Worm (Caenorhabditis elegans) whole organism, L2 larva: ENCODE measurements around the gene Y45F10D.6.

ENCODE experiments used
- C34F6.9 ChIP-seq: fragments of 150-350 bp; optimal IDR thresholded peaks from 2 replicates; lab custom pipeline; 2014; ENCODE audit warnings: missing biosample characterization, missing genetic modification characterization
- F13H6.1 ChIP-seq: sonication (generic microtip); optimal IDR thresholded peaks from 2 replicates; lab custom pipeline; 2016; ENCODE audit warnings: missing genetic modification characterization, missing compliant biosample characterization
- R02D3.7 ChIP-seq: fragments of 150-350 bp; optimal IDR thresholded peaks from 2 replicates; lab custom pipeline; 2014; ENCODE audit warnings: missing biosample characterization, missing genetic modification characterization
- Y55F3AM.14 ChIP-seq: fragments of 200-800 bp; sonication (Bioruptor generic); optimal IDR thresholded peaks from 2 replicates; lab custom pipeline; 2018; ENCODE audit warnings: mild to moderate bottlenecking, missing genetic modification characterization, missing compliant biosample characterization
- ZK546.5 ChIP-seq: sonication (generic microtip); optimal IDR thresholded peaks from 2 replicates; lab custom pipeline; 2017; ENCODE audit warnings: missing biosample characterization, missing genetic modification characterization
- aly-2 ChIP-seq: fragments of 150-350 bp; optimal IDR thresholded peaks from 2 replicates; lab custom pipeline; 2014; ENCODE audit warnings: missing biosample characterization, missing genetic modification characterization
- ama-1 ChIP-seq: fragments of 150-350 bp; optimal IDR thresholded peaks from 2 replicates; lab custom pipeline; 2018; ENCODE audit warnings: inconsistent platforms
- blmp-1 ChIP-seq: sonication (generic microtip); optimal IDR thresholded peaks from 2 replicates; lab custom pipeline; 2017; ENCODE audit warnings: missing genetic modification characterization, mild to moderate bottlenecking, missing compliant biosample characterization, antibody characterized with exemption, moderate library complexity; ENCODE audit not compliant: insufficient read depth
- ceh-82 ChIP-seq: fragments of 150-350 bp; optimal IDR thresholded peaks from 2 replicates; lab custom pipeline; 2014; ENCODE audit warnings: missing biosample characterization, missing genetic modification characterization
- crh-2 ChIP-seq: sonication (generic microtip); optimal IDR thresholded peaks from 2 replicates; lab custom pipeline; 2017; ENCODE audit warnings: missing biosample characterization, missing genetic modification characterization
- fos-1 ChIP-seq: fragments of 150-350 bp; optimal IDR thresholded peaks from 2 replicates; lab custom pipeline; 2014; ENCODE audit warnings: missing biosample characterization, missing genetic modification characterization
- gmeb-1 ChIP-seq: fragments of 150-350 bp; optimal IDR thresholded peaks from 2 replicates; lab custom pipeline; 2014; ENCODE audit warnings: missing biosample characterization, missing genetic modification characterization
- lin-13 ChIP-seq: fragments of 150-350 bp; optimal IDR thresholded peaks from 2 replicates; lab custom pipeline; 2014; ENCODE audit warnings: missing biosample characterization, missing genetic modification reagents, missing genetic modification characterization
- lin-39 ChIP-seq: fragments of 150-350 bp; optimal IDR thresholded peaks from 2 replicates; lab custom pipeline; 2014; ENCODE audit warnings: missing biosample characterization, missing genetic modification reagents, missing genetic modification characterization
- lsy-2 ChIP-seq, 2 experiments: fragments of 150-350 bp in 1 of 2; sonication (generic microtip) in 1 of 2; optimal IDR thresholded peaks; 2 replicates each; lab custom pipeline; 2014 to 2017; ENCODE audit warnings: missing biosample characterization in 2 of 2, missing genetic modification characterization in 2 of 2
- mab-5 ChIP-seq: fragments of 150-350 bp; optimal IDR thresholded peaks from 2 replicates; lab custom pipeline; 2014; ENCODE audit warnings: missing biosample characterization, missing genetic modification characterization
- mdl-1 ChIP-seq, 2 experiments: fragments of 150-350 bp in 1 of 2; sonication (generic microtip) in 1 of 2; optimal IDR thresholded peaks; 2 replicates each; lab custom pipeline; 2017; ENCODE audit warnings: missing biosample characterization in 2 of 2, missing genetic modification characterization in 2 of 2
- nhr-10 ChIP-seq: sonication (generic microtip); optimal IDR thresholded peaks from 2 replicates; lab custom pipeline; 2017; ENCODE audit warnings: missing biosample characterization, missing genetic modification characterization
- nhr-12 ChIP-seq: fragments of 150-350 bp; optimal IDR thresholded peaks from 2 replicates; lab custom pipeline; 2014; ENCODE audit warnings: missing biosample characterization, missing genetic modification characterization
- nhr-129 ChIP-seq: fragments of 150-350 bp; optimal IDR thresholded peaks from 2 replicates; lab custom pipeline; 2014; ENCODE audit warnings: missing biosample characterization, missing genetic modification characterization
- nhr-21 ChIP-seq: fragments of 150-350 bp; optimal IDR thresholded peaks from 2 replicates; lab custom pipeline; 2014; ENCODE audit warnings: missing biosample characterization, missing genetic modification characterization
- nhr-23 ChIP-seq: fragments of 150-350 bp; optimal IDR thresholded peaks from 2 replicates; lab custom pipeline; 2014; ENCODE audit warnings: missing biosample characterization, missing genetic modification reagents, missing genetic modification characterization
- nhr-25 ChIP-seq: fragments of 150-350 bp; sonication (generic microtip); optimal IDR thresholded peaks from 3 replicates; lab custom pipeline; 2014; ENCODE audit warnings: missing biosample characterization, missing genetic modification characterization
- peb-1 ChIP-seq: fragments of 150-350 bp; optimal IDR thresholded peaks from 2 replicates; lab custom pipeline; 2014; ENCODE audit warnings: missing biosample characterization, missing genetic modification characterization
- sem-4 ChIP-seq: fragments of 150-350 bp; optimal IDR thresholded peaks from 2 replicates; lab custom pipeline; 2014; ENCODE audit warnings: missing biosample characterization, missing genetic modification reagents, missing genetic modification characterization
- snpc-4 ChIP-seq: fragments of 150-350 bp; optimal IDR thresholded peaks from 2 replicates; lab custom pipeline; 2014; ENCODE audit warnings: missing biosample characterization, missing genetic modification characterization
- unc-55 ChIP-seq: fragments of 150-350 bp; sonication (generic microtip); optimal IDR thresholded peaks from 3 replicates; lab custom pipeline; 2014; ENCODE audit warnings: missing biosample characterization, missing genetic modification reagents, missing genetic modification characterization
- unc-62 ChIP-seq: fragments of 150-350 bp; optimal IDR thresholded peaks from 2 replicates; lab custom pipeline; 2014; ENCODE audit warnings: missing biosample characterization, missing genetic modification reagents, missing genetic modification characterization
- ztf-1 ChIP-seq: fragments of 200-800 bp; sonication (Bioruptor generic); conservative IDR thresholded peaks from 2 replicates; pipeline ENCODE4 v1.3.6; 2022; ENCODE audit warnings: missing genetic modification characterization, missing compliant biosample characterization
- ztf-4 ChIP-seq: fragments of 150-350 bp; optimal IDR thresholded peaks from 2 replicates; lab custom pipeline; 2014; ENCODE audit warnings: missing biosample characterization, missing genetic modification characterization

Y45F10D.6 gene

DNA sequence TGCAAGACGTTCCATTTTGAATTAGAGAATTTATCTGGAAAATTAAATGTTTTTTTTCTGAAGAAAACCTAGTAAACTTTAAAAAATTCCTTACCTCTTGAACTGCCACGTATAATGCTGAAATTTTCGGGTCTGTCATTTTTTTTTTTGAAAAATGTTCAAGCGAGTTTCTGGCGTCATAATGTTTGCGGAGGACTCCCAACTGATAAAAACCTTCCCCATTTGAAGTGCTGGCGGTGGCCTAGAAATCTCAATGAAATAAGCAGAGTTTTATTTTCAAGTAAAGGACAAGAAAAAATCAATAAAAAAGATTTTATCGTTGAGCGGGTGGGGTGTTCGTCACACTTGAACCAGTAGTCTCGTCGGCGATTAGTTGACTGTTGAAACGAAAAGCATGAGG, 11.0 kb downstream of the Y45F10D.6 start, which contains the start of gene icap-1:
Gene icap-1, minus strand, starts transcription at position 272 of the 400 bp plus-strand sequence.
- peak; percentile 22 for TF ChIP-seq crh-2 (tag; lab: Kevin White, UChicago)
- peak; percentile 10 for TF ChIP-seq unc-55 (GFP tag; lab: Kevin White, UChicago)
- no peak for TF ChIP-seq Y55F3AM.14
- no peak for TF ChIP-seq ZK546.5 (tag; lab: Kevin White, UChicago)
- no peak for TF ChIP-seq R02D3.7
- peak; percentile 58 for TF ChIP-seq fos-1 (tag; lab: Kevin White, UChicago)

DNA sequence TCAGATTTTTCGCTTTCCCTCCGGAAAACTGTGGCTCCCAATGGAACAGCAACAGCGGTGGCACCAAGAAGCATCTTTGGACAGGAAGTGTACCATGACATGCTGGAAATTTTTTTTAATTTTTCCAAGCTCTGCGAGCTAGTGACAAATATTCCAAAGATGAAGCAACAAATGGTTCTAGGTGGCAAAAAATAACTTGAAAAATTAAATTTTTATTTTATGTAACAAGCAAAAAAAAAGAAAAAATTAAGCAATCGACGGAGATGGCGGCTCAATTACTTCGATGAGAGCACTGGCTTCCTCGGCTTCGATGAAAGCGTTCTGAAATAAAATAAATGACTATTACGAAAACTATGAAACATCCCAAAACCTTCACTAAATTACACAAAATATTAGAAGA, 12.2 kb downstream of the Y45F10D.6 start, which contains the start of gene lact-9:
Gene lact-9, minus strand, starts transcription at position 101 of the 400 bp plus-strand sequence.
- no peak for TF ChIP-seq F13H6.1
- no peak for TF ChIP-seq ztf-4 (tag; lab: Kevin White, UChicago)
- TF ChIP-seq sem-4 (tag; lab: Kevin White, UChicago), result no peak
- TF ChIP-seq aly-2, result no peak
- no peak for TF ChIP-seq blmp-1 (tag; lab: Kevin White, UChicago)
- no peak for TF ChIP-seq nhr-23 (tag; lab: Kevin White, UChicago)
- TF ChIP-seq mab-5, result no peak
- no peak for TF ChIP-seq ceh-82 (tag; lab: Kevin White, UChicago)
- no peak for TF ChIP-seq unc-62 (GFP tag; lab: Kevin White, UChicago)
- TF ChIP-seq, all 48 proteins: peak for 0

DNA sequence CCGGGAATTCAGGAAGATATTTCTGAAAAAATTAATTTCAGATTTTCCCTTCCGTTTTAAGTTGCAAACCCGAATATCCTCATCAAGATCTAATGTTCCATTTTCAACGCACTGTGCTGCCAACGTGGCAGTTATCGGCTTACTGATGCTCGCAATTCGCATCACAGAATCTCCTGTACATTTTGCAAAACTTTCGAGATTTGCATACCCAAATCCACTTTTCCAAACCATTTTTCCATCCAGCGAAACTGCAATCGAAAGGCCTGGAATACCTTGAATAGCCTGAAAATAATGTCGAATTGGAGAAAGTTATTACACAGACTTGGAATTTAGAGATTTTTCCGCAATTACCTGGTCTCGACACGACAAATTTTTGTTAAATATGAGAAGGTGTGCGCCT, 12.9 kb downstream of the Y45F10D.6 start:
- TF ChIP-seq peb-1 (tag; lab: Kevin White, UChicago), result no peak
- TF ChIP-seq ama-1, result peak; percentile 17
- peak; percentile 44 for TF ChIP-seq nhr-129 (tag; lab: Kevin White, UChicago)
- no peak for TF ChIP-seq nhr-10
- TF ChIP-seq, all 48 proteins: peak for 2

DNA sequence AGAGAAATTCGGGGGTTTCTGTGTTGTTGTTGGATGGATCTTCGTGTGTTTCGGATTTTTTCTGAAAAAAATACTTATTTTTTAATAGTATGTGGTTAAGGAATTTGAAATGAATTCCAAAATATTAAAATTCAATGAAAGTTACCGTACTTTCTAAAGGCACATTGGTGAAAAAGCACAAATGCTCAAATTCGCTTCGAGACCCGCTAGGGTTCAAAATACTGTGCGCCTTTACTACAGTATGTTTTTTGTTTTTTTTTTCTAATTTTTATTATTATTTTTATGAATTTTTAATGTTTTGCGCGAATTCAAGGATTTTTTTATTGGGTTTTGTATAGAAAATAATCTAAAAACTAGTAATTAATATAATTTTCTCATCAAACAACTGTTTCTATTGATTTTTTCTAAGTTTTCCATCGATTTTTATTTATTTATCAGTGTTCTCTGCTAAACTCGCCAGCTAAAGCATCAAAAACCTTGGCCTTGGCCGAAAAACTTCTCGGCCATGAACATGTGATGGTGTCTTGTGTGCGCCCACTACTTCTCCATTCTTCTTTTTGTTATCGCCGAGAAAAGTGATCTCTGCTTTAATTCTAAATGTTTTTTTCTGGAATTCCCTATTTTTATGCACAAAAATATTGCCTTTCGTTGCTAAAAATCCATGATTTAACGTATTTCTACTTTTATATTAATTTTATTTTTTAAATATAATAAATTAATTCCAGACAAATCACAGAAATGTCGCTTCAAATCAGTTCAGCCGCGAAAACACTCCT, 14.3 kb downstream of the Y45F10D.6 start, which contains the start of gene iscu-1:
Gene iscu-1, plus strand, starts transcription at position 726 of the 776 bp plus-strand sequence.
- TF ChIP-seq unc-55 (GFP tag; lab: Kevin White, UChicago), result peak; percentile 62
- TF ChIP-seq nhr-129 (tag; lab: Kevin White, UChicago), result peak; percentile 77
- no peak for TF ChIP-seq snpc-4 (tag; lab: Kevin White, UChicago)
- TF ChIP-seq crh-2 (tag; lab: Kevin White, UChicago), result peak; percentile 33
- TF ChIP-seq lin-39 (tag; lab: Kevin White, UChicago), result no peak
- TF ChIP-seq gmeb-1 (tag; lab: Kevin White, UChicago), result peak; percentile 12
- TF ChIP-seq lin-13 (GFP tag; lab: Kevin White, UChicago), result no peak
- peak in 1 of 2 experiments; percentile 76 for TF ChIP-seq lsy-2 (tag; optimal IDR thresholded peaks at IDR 0.05; lab: Kevin White, UChicago)
- peak; percentile 2 for TF ChIP-seq F13H6.1
- TF ChIP-seq C34F6.9 (tag; lab: Kevin White, UChicago), result peak; percentile 52

DNA sequence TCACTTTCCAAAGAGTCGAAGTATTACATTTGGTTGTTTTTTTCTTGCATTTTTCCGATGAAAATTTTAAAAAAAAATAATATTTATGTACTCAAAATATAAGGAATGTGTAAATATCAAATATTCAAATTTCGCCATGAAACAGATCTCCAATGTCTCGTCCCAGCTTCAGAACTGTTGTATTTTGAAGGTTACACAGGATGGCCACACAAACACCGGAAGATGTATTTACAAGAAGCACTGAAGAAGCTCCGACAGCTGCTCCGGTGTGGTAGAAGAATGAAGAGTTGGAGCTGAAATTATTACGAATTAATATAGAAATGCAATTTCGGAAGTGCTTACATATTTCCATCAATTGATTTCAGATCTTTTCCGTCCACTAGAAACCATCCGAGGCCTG, 15.4 kb downstream of the Y45F10D.6 start:
- TF ChIP-seq snpc-4 (tag; lab: Kevin White, UChicago) (no peak), mdl-1 (tag; optimal IDR thresholded peaks at IDR 0.05; lab: Kevin White, UChicago) (no peak), nhr-25 (no peak), lin-13 (GFP tag; lab: Kevin White, UChicago) (no peak), nhr-12 (tag; lab: Kevin White, UChicago) (no peak), ztf-1 (GFP tag; lab: Robert Waterston, UW) (no peak)

DNA sequence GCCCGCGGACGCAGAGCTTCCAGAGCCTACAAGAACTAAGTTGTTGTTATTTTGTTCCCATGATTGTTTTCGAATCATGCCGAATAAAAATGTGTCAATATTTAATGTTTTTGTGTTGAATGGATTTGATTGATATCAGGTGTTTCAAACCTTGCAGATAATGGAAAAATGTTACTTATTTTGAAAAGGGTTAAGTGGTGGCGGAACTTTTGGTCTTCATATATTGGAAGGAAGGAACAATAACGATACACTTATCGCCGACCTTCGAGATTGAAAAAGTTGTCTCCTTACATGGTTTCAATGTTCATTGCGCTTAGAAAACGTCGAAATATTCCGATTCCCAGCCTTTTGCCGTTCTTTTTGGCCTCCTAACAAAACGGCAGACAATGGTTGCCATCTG, 19.0 kb downstream of the Y45F10D.6 start, which contains the start of gene gly-10:
Gene gly-10, plus strand, starts transcription at position 387 of the 400 bp plus-strand sequence.
- TF ChIP-seq nhr-21, result no peak
- peak; percentile 9 for TF ChIP-seq ama-1
